Fruit fly (Drosophila melanogaster) whole organism, embryonic: ENCODE measurements around the gene CG1738.

ENCODE experiments used
- CG10274 ChIP-seq: fragments of 200-800 bp; sonication (Bioruptor generic); optimal IDR thresholded peaks from 3 replicates; lab custom pipeline; 2017; ENCODE audit warnings: missing biosample characterization, mild to moderate bottlenecking, missing genetic modification characterization
- CG11696 ChIP-seq: fragments of 200-800 bp; sonication (Bioruptor generic); IDR thresholded peaks from 2 replicates; pipeline ENCODE4 v1.3.6; 2022; ENCODE audit warnings: missing biosample characterization, missing genetic modification characterization
- CG12391 ChIP-seq: fragments of 200-800 bp; sonication (Bioruptor generic); optimal IDR thresholded peaks from 3 replicates; lab custom pipeline; 2018; ENCODE audit warnings: missing biosample characterization, mild to moderate bottlenecking, missing genetic modification characterization, moderate library complexity
- CG13624 ChIP-seq: fragments of 200-800 bp; sonication (Bioruptor generic); optimal IDR thresholded peaks from 2 replicates; lab custom pipeline; 2016; ENCODE audit warnings: missing biosample characterization, missing genetic modification characterization
- CG14014 ChIP-seq: fragments of 200-800 bp; sonication (Bioruptor generic); IDR thresholded peaks from 2 replicates; pipeline ENCODE4 v1.3.6; 2022; ENCODE audit warnings: missing biosample characterization, missing genetic modification characterization
- CG17802 ChIP-seq: fragments of 200-800 bp; sonication (Bioruptor generic); optimal IDR thresholded peaks from 2 replicates; lab custom pipeline; 2018; ENCODE audit warnings: missing biosample characterization, mild to moderate bottlenecking, missing genetic modification characterization, moderate library complexity
- CG1832 ChIP-seq: fragments of 200-800 bp; sonication (Bioruptor generic); optimal IDR thresholded peaks from 2 replicates; lab custom pipeline; 2017; ENCODE audit warnings: missing biosample characterization, mild to moderate bottlenecking, missing genetic modification characterization, inconsistent platforms
- CG2678 ChIP-seq: fragments of 200-800 bp; sonication (Bioruptor generic); optimal IDR thresholded peaks from 3 replicates; lab custom pipeline; 2019; ENCODE audit warnings: missing biosample characterization, mild to moderate bottlenecking, missing genetic modification characterization, moderate library complexity
- CG2889 ChIP-seq: fragments of 200-800 bp; sonication (Bioruptor generic); IDR thresholded peaks from 3 replicates; pipeline ENCODE4 v1.3.6; 2022; ENCODE audit warnings: missing biosample characterization, missing genetic modification characterization
- CG32767 ChIP-seq: fragments of 200-800 bp; sonication (Bioruptor generic); IDR thresholded peaks from 2 replicates; pipeline ENCODE4 v1.3.6; 2022; ENCODE audit warnings: missing biosample characterization, missing genetic modification characterization
- CG4282 ChIP-seq: fragments of 200-800 bp; sonication (Bioruptor generic); optimal IDR thresholded peaks from 2 replicates; lab custom pipeline; 2016; ENCODE audit warnings: missing biosample characterization, missing genetic modification characterization
- CG6683 ChIP-seq: fragments of 200-800 bp; sonication (Bioruptor generic); optimal IDR thresholded peaks from 2 replicates; lab custom pipeline; 2017; ENCODE audit warnings: missing biosample characterization, mild to moderate bottlenecking, missing genetic modification characterization, missing genetic modification reagents
- CG6791 ChIP-seq: fragments of 200-800 bp; sonication (Bioruptor generic); IDR thresholded peaks from 3 replicates; pipeline ENCODE4 v1.3.6; 2022; ENCODE audit warnings: missing biosample characterization, missing genetic modification characterization; ENCODE audit not compliant: partially characterized antibody
- CG8765 ChIP-seq: fragments of 200-800 bp; sonication (Bioruptor generic); IDR thresholded peaks from 2 replicates; pipeline ENCODE4 v1.3.6; 2022; ENCODE audit warnings: missing biosample characterization, missing genetic modification characterization
- CG9215 ChIP-seq: fragments of 200-800 bp; sonication (Bioruptor generic); IDR thresholded peaks from 2 replicates; pipeline ENCODE4 v1.3.6; 2022; ENCODE audit warnings: missing biosample characterization, missing genetic modification characterization
- CG9437 ChIP-seq: fragments of 200-800 bp; sonication (Bioruptor generic); optimal IDR thresholded peaks from 2 replicates; lab custom pipeline; 2018; ENCODE audit warnings: missing biosample characterization, mild to moderate bottlenecking, missing genetic modification characterization
- CG9797 ChIP-seq: fragments of 200-800 bp; sonication (Bioruptor generic); optimal IDR thresholded peaks from 3 replicates; lab custom pipeline; 2018; ENCODE audit warnings: missing biosample characterization, mild to moderate bottlenecking, missing genetic modification characterization
- CG9932 ChIP-seq: fragments of 200-800 bp; sonication (Bioruptor generic); IDR thresholded peaks from 2 replicates; pipeline ENCODE4 v1.3.6; 2022; ENCODE audit warnings: missing biosample characterization, missing genetic modification characterization
- Camta ChIP-seq: fragments of 200-800 bp; sonication (Bioruptor generic); optimal IDR thresholded peaks from 2 replicates; lab custom pipeline; 2016; ENCODE audit warnings: missing biosample characterization, missing genetic modification characterization
- D19B ChIP-seq: fragments of 200-800 bp; sonication (Bioruptor generic); optimal IDR thresholded peaks from 2 replicates; lab custom pipeline; 2017; ENCODE audit warnings: missing biosample characterization, mild to moderate bottlenecking, missing genetic modification characterization
- Dll ChIP-seq: fragments of 200-800 bp; sonication (Bioruptor generic); IDR thresholded peaks from 4 replicates; pipeline ENCODE4 v1.3.6; 2022; ENCODE audit warnings: missing biosample characterization, missing genetic modification characterization; ENCODE audit not compliant: partially characterized antibody
- Dref ChIP-seq: fragments of 200-800 bp; sonication (Bioruptor generic); IDR thresholded peaks from 2 replicates; pipeline ENCODE4 v1.3.6; 2022; ENCODE audit warnings: missing biosample characterization, missing genetic modification characterization
- HLH3B ChIP-seq: fragments of 200-800 bp; sonication (Bioruptor generic); IDR thresholded peaks from 2 replicates; pipeline ENCODE4 v1.3.6; 2022; ENCODE audit warnings: missing biosample characterization, missing genetic modification characterization
- Hr3 ChIP-seq: fragments of 200-800 bp; sonication (Bioruptor generic); optimal IDR thresholded peaks from 3 replicates; lab custom pipeline; 2016; ENCODE audit warnings: missing biosample characterization, missing genetic modification characterization
- Kr ChIP-seq: fragments of 200-800 bp; sonication (Bioruptor generic); optimal IDR thresholded peaks from 2 replicates; lab custom pipeline; 2017; ENCODE audit warnings: missing biosample characterization, mild to moderate bottlenecking, missing genetic modification characterization
- Lim3 ChIP-seq: fragments of 200-800 bp; sonication (Bioruptor generic); IDR thresholded peaks from 2 replicates; pipeline ENCODE4 v1.3.6; 2022; ENCODE audit warnings: missing biosample characterization, missing genetic modification characterization
- Oli ChIP-seq: fragments of 200-800 bp; sonication (Bioruptor generic); optimal IDR thresholded peaks from 2 replicates; lab custom pipeline; 2018; ENCODE audit warnings: missing biosample characterization, mild to moderate bottlenecking, missing genetic modification characterization, moderate library complexity
- Optix ChIP-seq: fragments of 200-800 bp; sonication (Bioruptor generic); IDR thresholded peaks from 3 replicates; pipeline ENCODE4 v1.3.6; 2022; ENCODE audit warnings: missing biosample characterization, missing genetic modification characterization
- PHDP ChIP-seq: fragments of 200-800 bp; sonication (Bioruptor generic); optimal IDR thresholded peaks from 3 replicates; lab custom pipeline; 2018; ENCODE audit warnings: missing biosample characterization, mild to moderate bottlenecking, missing genetic modification characterization, moderate library complexity
- Scr ChIP-seq: fragments of 200-800 bp; sonication (Bioruptor generic); IDR thresholded peaks from 2 replicates; pipeline ENCODE4 v1.3.6; 2022; ENCODE audit warnings: missing biosample characterization, missing genetic modification characterization; ENCODE audit not compliant: partially characterized antibody
- Six4 ChIP-seq: fragments of 200-800 bp; sonication (Bioruptor generic); optimal IDR thresholded peaks from 2 replicates; lab custom pipeline; 2016; ENCODE audit warnings: missing biosample characterization, missing genetic modification characterization
- abd-A ChIP-seq: fragments of 200-800 bp; sonication (Bioruptor generic); optimal IDR thresholded peaks from 3 replicates; lab custom pipeline; 2019; ENCODE audit warnings: missing biosample characterization, mild to moderate bottlenecking, missing genetic modification characterization, moderate library complexity
- az2 ChIP-seq: fragments of 200-800 bp; sonication (Bioruptor generic); optimal IDR thresholded peaks from 3 replicates; lab custom pipeline; 2016; ENCODE audit warnings: missing biosample characterization, missing genetic modification characterization
- br ChIP-seq: fragments of >200 bp; optimal IDR thresholded peaks from 2 replicates; lab custom pipeline; 2017
- ewg ChIP-seq: fragments of 200-800 bp; sonication (Bioruptor generic); optimal IDR thresholded peaks from 3 replicates; lab custom pipeline; 2017; ENCODE audit warnings: mild to moderate bottlenecking, missing biosample characterization, missing genetic modification reagents, missing genetic modification characterization
- ftz-f1 ChIP-seq: fragments of 200-800 bp; sonication (Bioruptor generic); optimal IDR thresholded peaks from 2 replicates; lab custom pipeline; 2016; ENCODE audit warnings: missing biosample characterization, missing genetic modification characterization
- gcm2 ChIP-seq: fragments of 200-800 bp; sonication (Bioruptor generic); optimal IDR thresholded peaks from 2 replicates; lab custom pipeline; 2016; ENCODE audit warnings: missing biosample characterization, missing genetic modification characterization
- h ChIP-seq: fragments of >200 bp; optimal IDR thresholded peaks from 2 replicates; lab custom pipeline; 2017
- jigr1 ChIP-seq: fragments of 200-800 bp; sonication (Bioruptor generic); IDR thresholded peaks from 3 replicates; pipeline ENCODE4 v1.3.6; 2022; ENCODE audit warnings: missing biosample characterization, missing genetic modification characterization
- jumu ChIP-seq: fragments of 200-800 bp; sonication (Bioruptor generic); optimal IDR thresholded peaks from 3 replicates; lab custom pipeline; 2016; ENCODE audit warnings: missing biosample characterization, missing genetic modification characterization
- klu ChIP-seq: fragments of 200-800 bp; sonication (Bioruptor generic); IDR thresholded peaks from 2 replicates; pipeline ENCODE4 v1.3.6; 2022; ENCODE audit warnings: missing biosample characterization, missing genetic modification characterization
- nmo ChIP-seq: fragments of 200-800 bp; sonication (Bioruptor generic); optimal IDR thresholded peaks from 2 replicates; lab custom pipeline; 2018; ENCODE audit warnings: missing biosample characterization, mild to moderate bottlenecking, missing genetic modification characterization, moderate library complexity
- org-1 ChIP-seq: fragments of 200-800 bp; sonication (Bioruptor generic); optimal IDR thresholded peaks from 2 replicates; lab custom pipeline; 2017; ENCODE audit warnings: missing biosample characterization, missing genetic modification characterization
- otp ChIP-seq: fragments of 200-800 bp; sonication (Bioruptor generic); IDR thresholded peaks from 3 replicates; pipeline ENCODE4, ENCODE4 v1.3.6; 2022; ENCODE audit warnings: missing biosample characterization, missing genetic modification characterization
- pfk ChIP-seq: fragments of 200-800 bp; sonication (Bioruptor generic); optimal IDR thresholded peaks from 2 replicates; lab custom pipeline; 2018; ENCODE audit warnings: missing biosample characterization, mild to moderate bottlenecking, missing genetic modification characterization, moderate library complexity
- prd ChIP-seq, 3 experiments: fragments of >200 bp in 2 of 3; fragments of 200-800 bp in 1 of 3; sonication (Bioruptor generic) in 1 of 3; optimal IDR thresholded peaks in 2 of 3; IDR thresholded peaks in 1 of 3; 2 replicates in 2 of 3; 3 replicates in 1 of 3; pipeline versions ENCODE4 v1.3.6 to Lab custom; 2017 to 2022; ENCODE audit warnings: missing biosample characterization in 1 of 3, missing genetic modification characterization in 1 of 3
- slbo ChIP-seq: fragments of 200-800 bp; sonication (Bioruptor generic); IDR thresholded peaks from 2 replicates; pipeline ENCODE4 v1.3.6; 2022; ENCODE audit warnings: missing biosample characterization, missing genetic modification characterization
- ssp ChIP-seq: fragments of 200-800 bp; sonication (Bioruptor generic); IDR thresholded peaks from 2 replicates; pipeline ENCODE4 v1.3.6; 2022; ENCODE audit warnings: missing biosample characterization, missing genetic modification characterization
- stc ChIP-seq: fragments of 200-800 bp; sonication (Bioruptor generic); IDR thresholded peaks from 2 replicates; pipeline ENCODE4 v1.3.6; 2022; ENCODE audit warnings: missing biosample characterization, missing genetic modification characterization
- vnd ChIP-seq: fragments of 200-800 bp; sonication (Bioruptor generic); IDR thresholded peaks from 3 replicates; pipeline ENCODE4 v1.3.6; 2022; ENCODE audit warnings: missing biosample characterization, missing genetic modification characterization; ENCODE audit not compliant: partially characterized antibody
- wor ChIP-seq: fragments of 200-800 bp; sonication (Bioruptor generic); IDR thresholded peaks from 2 replicates; pipeline ENCODE4 v1.3.6; 2022; ENCODE audit warnings: missing biosample characterization, missing genetic modification characterization
- z ChIP-seq: fragments of 200-800 bp; sonication (Bioruptor generic); IDR thresholded peaks from 3 replicates; pipeline ENCODE4 v1.3.6; 2022; ENCODE audit warnings: missing biosample characterization, missing genetic modification characterization
- zfh1 ChIP-seq: fragments of 200-800 bp; sonication (Bioruptor generic); IDR thresholded peaks from 3 replicates; pipeline ENCODE4 v1.3.6; 2022; ENCODE audit warnings: missing biosample characterization, missing genetic modification characterization

Gene CG1738

DNA sequence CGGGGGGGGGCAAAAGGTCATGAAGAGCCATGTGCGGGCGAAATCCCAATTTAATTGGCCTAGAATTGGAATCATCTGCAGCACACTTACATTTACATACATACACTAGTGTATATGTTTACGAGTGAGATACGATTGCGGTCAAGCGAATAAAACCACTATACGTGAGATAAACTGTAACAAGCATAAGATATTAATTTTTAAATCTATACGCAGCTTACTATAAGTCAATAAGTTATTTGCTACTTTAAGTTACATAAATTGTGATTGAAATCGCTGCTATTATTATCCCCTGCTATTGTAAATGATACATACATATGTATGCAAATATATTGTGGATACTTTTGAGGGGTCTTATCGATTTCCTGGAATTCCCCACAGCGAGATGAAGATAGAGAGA, 30.3 kb downstream of the CG1738 start (continued):
- TF ChIP-seq Kr (no peak), CG14014 (GFP tag; lab: Robert Waterston, UW) (peak; percentile 46), gcm2 (GFP tag; lab: Kevin White, UChicago) (no peak), h (no peak), az2 (GFP tag; lab: Kevin White, UChicago) (no peak), CG1832 (GFP tag; lab: Kevin White, UChicago) (no peak), CG13624 (GFP tag; lab: Kevin White, UChicago) (peak; percentile 46), z (GFP tag; lab: Robert Waterston, UW) (no peak), klu (GFP tag; lab: Robert Waterston, UW) (no peak), CG9215 (GFP tag; lab: Robert Waterston, UW) (peak; percentile 15; the same call in 1 of the 2 replicates), ewg (no peak), CG10274 (GFP tag; lab: Kevin White, UChicago) (no peak), CG4282 (GFP tag; lab: Kevin White, UChicago) (no peak), org-1 (peak; percentile 25), vnd (GFP tag; lab: Robert Waterston, UW) (no peak), wor (no peak), CG32767 (GFP tag; lab: Robert Waterston, UW) (no peak), ssp (GFP tag; lab: Robert Waterston, UW) (no peak), br (lab: Kevin White, UChicago) (no peak), abd-A (tag; lab: Kevin White, UChicago) (no peak), nmo (GFP tag; lab: Kevin White, UChicago) (peak; percentile 37), Six4 (GFP tag; lab: Kevin White, UChicago) (no peak), CG11696 (GFP tag; lab: Robert Waterston, UW) (peak; percentile 71), Lim3 (no peak), CG6683 (no peak), CG9437 (GFP tag; lab: Kevin White, UChicago) (no peak), Hr3 (no peak), D19B (GFP tag; lab: Kevin White, UChicago) (no peak), Camta (GFP tag; lab: Kevin White, UChicago) (peak; percentile 8), zfh1 (GFP tag; lab: Robert Waterston, UW) (peak; percentile 45; the same call in 1 of the 3 replicates), otp (GFP tag; lab: Robert Waterston, UW) (no peak), CG8765 (GFP tag; lab: Robert Waterston, UW) (no peak), CG2678 (tag; lab: Kevin White, UChicago) (peak; percentile 72), CG9932 (GFP tag; lab: Robert Waterston, UW) (peak; percentile 41), HLH3B (GFP tag; lab: Robert Waterston, UW) (peak; percentile 61), prd (optimal IDR thresholded peaks at IDR 0.05; lab: Kevin White, UChicago) (no peak), prd (GFP tag; IDR thresholded peaks at IDR 0.05; lab: Robert Waterston, UW) (peak; percentile 55), CG9797 (no peak), CG12391 (peak; percentile 40), Dll (GFP tag; lab: Robert Waterston, UW) (no peak), Dref (GFP tag; lab: Robert Waterston, UW) (no peak), CG2889 (GFP tag; lab: Robert Waterston, UW) (no peak), CG17802 (tag; lab: Kevin White, UChicago) (no peak), Optix (GFP tag; lab: Robert Waterston, UW) (no peak), PHDP (tag; lab: Kevin White, UChicago) (peak; percentile 57), Oli (tag; lab: Kevin White, UChicago) (peak; percentile 7), pfk (no peak), jigr1 (GFP tag; lab: Robert Waterston, UW) (no peak), ftz-f1 (GFP tag; lab: Kevin White, UChicago) (no peak), jumu (no peak), stc (no peak), CG6791 (no peak), Scr (no peak), slbo (GFP tag; lab: Robert Waterston, UW) (peak; percentile 65)
